Worm (Caenorhabditis elegans): Measurements from ENCODE around the gene T23F2.4.

The T23F2.4 gene

ce11 chrX:5515459-5515858 lies 575 bp upstream of the T23F2.4 start:
- TF ChIP-seq daf-16 (GFP tag; optimal IDR thresholded peaks at IDR 0.05) (no peak), daf-16 (tag; optimal IDR thresholded peaks at IDR 0.05) (peak; percentile 28), zip-2 (tag; optimal IDR thresholded peaks at IDR 0.05) (no peak), lir-3 (tag; optimal IDR thresholded peaks at IDR 0.05) (no peak), zip-11 (GFP tag; IDR thresholded peaks at IDR 0.05) (no peak), spr-1 (tag; optimal IDR thresholded peaks at IDR 0.05) (no peak), ctbp-1 (GFP tag; IDR thresholded peaks at IDR 0.05) (no peak), ces-1 (GFP tag; optimal IDR thresholded peaks at IDR 0.05) (peak; percentile 76), hlh-11 (tag; optimal IDR thresholded peaks at IDR 0.05) (no peak)

DNA sequence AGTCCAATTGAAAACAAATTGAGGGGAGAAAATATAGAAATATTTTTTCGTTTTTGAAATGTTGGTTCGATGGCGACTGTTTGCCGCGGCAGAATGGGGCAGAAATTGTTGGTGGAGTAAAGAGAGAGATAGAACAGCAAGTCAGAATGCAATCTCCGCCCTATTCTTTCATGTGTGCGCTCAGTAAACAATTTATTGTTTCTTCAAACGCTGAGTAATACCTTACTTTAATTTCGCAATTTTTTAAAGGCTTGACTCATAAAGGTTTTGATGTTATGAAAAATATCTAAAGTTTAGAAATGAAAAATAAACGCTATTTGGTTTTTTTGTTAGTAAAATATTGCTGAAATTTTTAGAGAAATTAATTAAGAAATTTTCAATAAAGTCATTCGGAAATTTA lies 538 bp downstream of the T23F2.4 start:
- TF ChIP-seq Y105C5A.15 (GFP tag; IDR thresholded peaks at IDR 0.05): no peak
- peak; percentile 14 for TF ChIP-seq nhr-6 (tag; optimal IDR thresholded peaks at IDR 0.05)
- TF ChIP-seq dve-1 (tag; optimal IDR thresholded peaks at IDR 0.05; ENCODE audit: insufficient read depth): peak; percentile 16

- TF ChIP-seq snpc-1.2 (GFP tag; IDR thresholded peaks at IDR 0.05): no peak
- TF ChIP-seq pha-4 (GFP tag; IDR thresholded peaks at IDR 0.05): no peak
- no peak for TF ChIP-seq pha-4 (tag; optimal IDR thresholded peaks at IDR 0.05)
- no peak for TF ChIP-seq nhr-11 (tag; optimal IDR thresholded peaks at IDR 0.05)
- no peak for TF ChIP-seq ceh-32 (tag; optimal IDR thresholded peaks at IDR 0.05; ENCODE audit: poor library complexity)
- TF ChIP-seq ama-1 (optimal IDR thresholded peaks at IDR 0.05): no peak
- TF ChIP-seq snpc-4 (tag; optimal IDR thresholded peaks at IDR 0.05): no peak
- no peak for TF ChIP-seq php-3 (GFP tag; IDR thresholded peaks at IDR 0.05)
- TF ChIP-seq mes-2 (tag; optimal IDR thresholded peaks at IDR 0.05; ENCODE audit: poor library complexity, severe bottlenecking): no peak
- no peak for TF ChIP-seq daf-19 (GFP tag; conservative IDR thresholded peaks at IDR 0.05)
Observed at ce11 chrX:5512707-5513106, 2.2 kb downstream of the T23F2.4 start.

- TF ChIP-seq Y48G9A.11 (GFP tag; IDR thresholded peaks at IDR 0.05): no peak
- no peak for TF ChIP-seq ztf-7 (tag; optimal IDR thresholded peaks at IDR 0.05)
- TF ChIP-seq ceh-44 (GFP tag; IDR thresholded peaks at IDR 0.05): no peak
- TF ChIP-seq gei-8 (GFP tag; optimal IDR thresholded peaks at IDR 0.05): no peak
- no peak for TF ChIP-seq hmg-1.1 (GFP tag; IDR thresholded peaks at IDR 0.05)
- TF ChIP-seq ceh-82 (tag; optimal IDR thresholded peaks at IDR 0.05): no peak
- no peak for TF ChIP-seq hif-1 (tag; optimal IDR thresholded peaks at IDR 0.05)
- TF ChIP-seq jun-1 (tag; optimal IDR thresholded peaks at IDR 0.05): no peak
- no peak for TF ChIP-seq skn-1 (tag; optimal IDR thresholded peaks at IDR 0.05)
Observed at ce11 chrX:5512227-5512626, 2.7 kb downstream of the T23F2.4 start, which contains the start of gene T23F2.3. T23F2.3 (minus strand) TSS chrX:5512327.

- TF ChIP-seq spr-3 (GFP tag; optimal IDR thresholded peaks at IDR 0.05) (no peak), mdt-29 (GFP tag; IDR thresholded peaks at IDR 0.05) (no peak), daf-16 (GFP tag; optimal IDR thresholded peaks at IDR 0.05) (peak in 1 of 2 experiments; percentile 13), daf-16 (tag; optimal IDR thresholded peaks at IDR 0.05) (peak; percentile 97), madf-5 (GFP tag; IDR thresholded peaks at IDR 0.05) (no peak), dmd-6 (GFP tag; IDR thresholded peaks at IDR 0.05) (no peak), dve-1 (tag; optimal IDR thresholded peaks at IDR 0.05; ENCODE audit: insufficient read depth) (peak; percentile 50), set-16 (GFP tag; IDR thresholded peaks at IDR 0.05) (peak; percentile 28; the same call in 1 of the 2 replicates), dmd-9 (GFP tag; IDR thresholded peaks at IDR 0.05) (no peak), hlh-11 (tag; optimal IDR thresholded peaks at IDR 0.05) (peak; percentile 7), Y5F2A.4 (GFP tag; optimal IDR thresholded peaks at IDR 0.05) (no peak), pha-4 (GFP tag; IDR thresholded peaks at IDR 0.05) (no peak), pha-4 (tag; optimal IDR thresholded peaks at IDR 0.05) (no peak), nhr-28 (tag; optimal IDR thresholded peaks at IDR 0.05) (peak; percentile 4), unc-39 (tag; optimal IDR thresholded peaks at IDR 0.05) (no peak), ztf-7 (tag; optimal IDR thresholded peaks at IDR 0.05) (no peak), mes-2 (tag; optimal IDR thresholded peaks at IDR 0.05; ENCODE audit: poor library complexity, severe bottlenecking) (no peak), fkh-10 (GFP tag; optimal IDR thresholded peaks at IDR 0.05) (no peak)
Observed at ce11 chrX:5509114-5509877, 5.6 kb downstream of the T23F2.4 start.
